Fruit fly (Drosophila melanogaster): ENCODE results near the gene capu.

DNA sequence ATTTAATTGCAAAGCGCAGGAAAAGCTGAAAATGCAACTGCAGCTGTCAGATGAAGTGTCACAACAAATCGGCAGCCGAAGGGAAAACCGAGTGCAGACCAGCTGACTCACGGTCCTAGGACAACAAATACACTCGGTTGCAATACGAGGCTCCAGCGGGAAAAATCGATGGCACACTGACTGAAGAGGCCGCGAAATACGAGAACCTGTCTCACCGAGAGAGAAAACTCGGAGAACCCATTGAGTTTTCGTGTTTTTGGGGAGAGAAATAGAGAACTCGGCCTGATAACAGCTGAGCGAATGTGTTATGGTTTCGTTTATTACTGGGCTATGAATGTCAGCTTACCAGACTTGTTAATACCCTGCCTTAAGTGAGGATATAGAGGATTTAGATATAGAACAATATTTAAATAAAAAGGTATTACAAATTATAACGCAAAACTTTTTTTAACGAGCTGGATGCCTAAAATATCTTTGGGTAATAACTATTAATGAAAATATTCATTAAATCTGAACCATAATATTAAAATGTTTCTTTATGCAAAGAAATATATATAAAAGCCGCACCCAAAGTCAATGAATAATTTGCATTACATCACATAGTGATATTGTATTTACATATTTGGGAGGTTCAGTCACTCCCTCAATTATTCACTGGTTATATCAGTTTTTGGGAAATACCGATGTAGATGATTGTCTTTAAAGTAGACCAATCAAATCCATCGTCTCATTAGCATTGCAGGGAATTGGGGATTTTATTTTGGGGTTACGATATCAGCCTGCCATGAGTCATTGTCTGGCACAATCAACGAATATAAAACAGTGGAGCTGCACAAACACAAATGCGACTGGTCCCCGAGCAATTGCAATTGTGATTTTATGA, 6.5 kb downstream of the capu start:
- no peak for TF ChIP-seq CG6854 (GFP tag; optimal IDR thresholded peaks at IDR 0.05)
- TF ChIP-seq Sox15 (GFP tag; optimal IDR thresholded peaks at IDR 0.05): no peak
- no peak for TF ChIP-seq Sox14 (GFP tag; optimal IDR thresholded peaks at IDR 0.05)
- TF ChIP-seq Hr4 (GFP tag; optimal IDR thresholded peaks at IDR 0.05): no peak
